Worm (Caenorhabditis elegans) whole organism, L4 larva: ENCODE results near the gene F15A4.10.

Experiments
- F10B5.3 ChIP-seq: sonication (generic microtip); optimal IDR thresholded peaks from 2 replicates; lab custom pipeline; 2016; ENCODE audit warnings: mild to moderate bottlenecking, missing genetic modification characterization, missing compliant biosample characterization
- T26A8.4 ChIP-seq: fragments of 200-800 bp; sonication (Bioruptor generic); IDR thresholded peaks from 2 replicates; pipeline ENCODE4 v1.3.6; 2022; ENCODE audit warnings: missing genetic modification characterization, missing compliant biosample characterization
- Y105C5A.15 ChIP-seq: fragments of 200-800 bp; sonication (Bioruptor generic); IDR thresholded peaks from 2 replicates; pipeline ENCODE4 v1.3.6; 2022; ENCODE audit warnings: missing genetic modification characterization, missing compliant biosample characterization
- Y48G9A.11 ChIP-seq: fragments of 200-800 bp; sonication (Bioruptor generic); IDR thresholded peaks from 2 replicates; pipeline ENCODE4 v1.3.6; 2022; ENCODE audit warnings: missing genetic modification reagents, missing genetic modification characterization, missing compliant biosample characterization
- Y75B8A.6 ChIP-seq: fragments of 200-800 bp; sonication (Bioruptor generic); IDR thresholded peaks from 2 replicates; pipeline ENCODE4 v1.3.6; 2022; ENCODE audit warnings: missing genetic modification reagents, missing genetic modification characterization, missing compliant biosample characterization
- aly-2 ChIP-seq: sonication (generic microtip); optimal IDR thresholded peaks from 2 replicates; lab custom pipeline; 2018; ENCODE audit warnings: missing biosample characterization, missing genetic modification characterization
- attf-4 ChIP-seq: sonication (generic microtip); optimal IDR thresholded peaks from 3 replicates; lab custom pipeline; 2017; ENCODE audit warnings: missing biosample characterization, missing genetic modification characterization
- ceh-20 ChIP-seq: fragments of 200-800 bp; sonication (Bioruptor generic); IDR thresholded peaks from 2 replicates; pipeline ENCODE4 v1.3.6; 2022; ENCODE audit warnings: missing genetic modification reagents, missing genetic modification characterization, missing compliant biosample characterization
- ceh-28 ChIP-seq: fragments of 150-350 bp; optimal IDR thresholded peaks from 2 replicates; lab custom pipeline; 2014; ENCODE audit warnings: missing biosample characterization, missing genetic modification reagents, missing genetic modification characterization
- ctbp-1 ChIP-seq: fragments of 200-800 bp; sonication (Bioruptor generic); IDR thresholded peaks from 2 replicates; pipeline ENCODE4 v1.3.6; 2022; ENCODE audit warnings: missing genetic modification reagents, missing genetic modification characterization, missing compliant biosample characterization
- daf-16 ChIP-seq, 3 experiments: sonication (generic microtip); optimal IDR thresholded peaks; 2 replicates each; lab custom pipeline; 2016 to 2017; ENCODE audit warnings: missing genetic modification characterization in 3 of 3, missing genetic modification reagents in 3 of 3, mild to moderate bottlenecking in 2 of 3, missing compliant biosample characterization in 2 of 3, missing biosample characterization in 1 of 3, moderate library complexity in 1 of 3
- dmd-8 ChIP-seq: fragments of 200-800 bp; sonication (Bioruptor generic); IDR thresholded peaks from 2 replicates; pipeline ENCODE4 v1.3.6; 2022; ENCODE audit warnings: missing genetic modification characterization, missing compliant biosample characterization
- dpl-1 ChIP-seq: fragments of 150-350 bp; optimal IDR thresholded peaks from 2 replicates; lab custom pipeline; 2014; ENCODE audit warnings: missing biosample characterization, missing genetic modification reagents, missing genetic modification characterization
- egl-27 ChIP-seq: sonication (generic microtip); optimal IDR thresholded peaks from 3 replicates; lab custom pipeline; 2017; ENCODE audit warnings: missing biosample characterization, missing genetic modification reagents, missing genetic modification characterization
- egl-43 ChIP-seq: fragments of 200-800 bp; sonication (Bioruptor generic); IDR thresholded peaks from 2 replicates; pipeline ENCODE4 v1.3.6; 2022; ENCODE audit warnings: missing genetic modification reagents, missing genetic modification characterization, missing compliant biosample characterization
- hif-1 ChIP-seq, 2 experiments: sonication (generic microtip); optimal IDR thresholded peaks; 2 replicates each; lab custom pipeline; 2016 to 2017; ENCODE audit warnings: missing compliant biosample characterization in 2 of 2, missing genetic modification characterization in 2 of 2, missing genetic modification reagents in 2 of 2, missing genotype in 2 of 2, mild to moderate bottlenecking in 1 of 2
- jun-1 ChIP-seq: fragments of 150-350 bp; optimal IDR thresholded peaks from 2 replicates; lab custom pipeline; 2014; ENCODE audit warnings: missing biosample characterization, missing genetic modification reagents, missing genetic modification characterization
- lim-7 ChIP-seq: fragments of 200-800 bp; sonication (Bioruptor generic); IDR thresholded peaks from 2 replicates; pipeline ENCODE4 v1.3.6; 2022; ENCODE audit warnings: missing genetic modification characterization, missing compliant biosample characterization
- lin-38 ChIP-seq: fragments of 200-800 bp; sonication (Bioruptor generic); IDR thresholded peaks from 2 replicates; pipeline ENCODE4 v1.3.6; 2022; ENCODE audit warnings: missing genetic modification reagents, missing genetic modification characterization, missing compliant biosample characterization
- mdl-1 ChIP-seq, 2 experiments: fragments of 150-350 bp in 1 of 2; sonication (generic microtip) in 1 of 2; optimal IDR thresholded peaks; 2 replicates each; lab custom pipeline; 2014 to 2017; ENCODE audit warnings: missing biosample characterization in 2 of 2, missing genetic modification characterization in 2 of 2
- mep-1 ChIP-seq: fragments of 150-350 bp; sonication (generic microtip); optimal IDR thresholded peaks from 3 replicates; lab custom pipeline; 2014; ENCODE audit warnings: missing biosample characterization, missing genetic modification characterization
- mxl-3 ChIP-seq: fragments of 200-800 bp; sonication (Bioruptor generic); optimal IDR thresholded peaks from 2 replicates; lab custom pipeline; 2018; ENCODE audit warnings: mild to moderate bottlenecking, missing genetic modification characterization, missing compliant biosample characterization
- nhr-10 ChIP-seq: fragments of 150-350 bp; optimal IDR thresholded peaks from 2 replicates; lab custom pipeline; 2014; ENCODE audit warnings: missing biosample characterization, missing genetic modification characterization
- nhr-102 ChIP-seq: sonication (generic microtip); optimal IDR thresholded peaks from 2 replicates; lab custom pipeline; 2016; ENCODE audit warnings: mild to moderate bottlenecking, missing genetic modification characterization, moderate library complexity, missing compliant biosample characterization
- nhr-25 ChIP-seq: sonication (generic microtip); optimal IDR thresholded peaks from 2 replicates; lab custom pipeline; 2017; ENCODE audit warnings: missing genetic modification characterization, mild to moderate bottlenecking, missing compliant biosample characterization, antibody characterized with exemption, moderate library complexity, borderline replicate concordance; ENCODE audit not compliant: insufficient read depth
- nhr-28 ChIP-seq: fragments of 150-350 bp; optimal IDR thresholded peaks from 2 replicates; lab custom pipeline; 2014; ENCODE audit warnings: missing biosample characterization, missing genetic modification characterization
- nhr-41 ChIP-seq: fragments of 200-800 bp; sonication (Bioruptor generic); IDR thresholded peaks from 2 replicates; pipeline ENCODE4 v1.3.6; 2022; ENCODE audit warnings: missing genetic modification reagents, missing genetic modification characterization, missing compliant biosample characterization
- nhr-48 ChIP-seq: sonication (generic microtip); optimal IDR thresholded peaks from 2 replicates; lab custom pipeline; 2016; ENCODE audit warnings: mild to moderate bottlenecking, missing genetic modification characterization, missing compliant biosample characterization
- nhr-77 ChIP-seq: fragments of 150-350 bp; optimal IDR thresholded peaks from 2 replicates; lab custom pipeline; 2014; ENCODE audit warnings: missing biosample characterization, missing genetic modification characterization
- pha-4 ChIP-seq, 2 experiments: fragments of 150-350 bp in 1 of 2; fragments of 200-800 bp in 1 of 2; sonication (Bioruptor generic) in 1 of 2; IDR thresholded peaks in 1 of 2; optimal IDR thresholded peaks in 1 of 2; 2 replicates each; pipeline versions ENCODE4 v1.3.6 to Lab custom; 2014 to 2022; ENCODE audit warnings: missing genetic modification characterization in 2 of 2, missing genetic modification reagents in 2 of 2, missing biosample characterization in 1 of 2, missing compliant biosample characterization in 1 of 2
- set-16 ChIP-seq: fragments of 200-800 bp; sonication (Bioruptor generic); IDR thresholded peaks from 2 replicates; pipeline ENCODE4 v1.3.6; 2022; ENCODE audit warnings: missing genetic modification reagents, missing genetic modification characterization, missing compliant biosample characterization
- skn-1 ChIP-seq: fragments of 150-350 bp; optimal IDR thresholded peaks from 2 replicates; lab custom pipeline; 2014; ENCODE audit warnings: missing biosample characterization, missing genetic modification characterization
- zfp-3 ChIP-seq: fragments of 200-800 bp; sonication (Bioruptor generic); conservative IDR thresholded peaks from 2 replicates; pipeline ENCODE4 v1.3.6; 2022; ENCODE audit warnings: missing genetic modification reagents, missing genetic modification characterization, missing compliant biosample characterization
- zip-11 ChIP-seq: fragments of 200-800 bp; sonication (Bioruptor generic); IDR thresholded peaks from 2 replicates; pipeline ENCODE4 v1.3.6; 2022; ENCODE audit warnings: missing genetic modification characterization, missing compliant biosample characterization
- ztf-7 ChIP-seq: fragments of 150-350 bp; optimal IDR thresholded peaks from 2 replicates; lab custom pipeline; 2014; ENCODE audit warnings: missing biosample characterization, missing genetic modification characterization

F15A4.10 gene

ce11 chrII:12494556-12495131 lies 9.7 kb upstream of the F15A4.10 start, which contains the start of gene col-85 (continued):
- TF ChIP-seq lin-38 (GFP tag; lab: Robert Waterston, UW) (peak; percentile 90), dmd-8 (GFP tag; lab: Robert Waterston, UW) (peak; percentile 95), nhr-28 (tag; lab: Kevin White, UChicago) (peak; percentile 48), Y75B8A.6 (GFP tag; lab: Robert Waterston, UW) (peak; percentile 73; the same call in 1 of the 2 replicates), T26A8.4 (GFP tag; lab: Robert Waterston, UW) (peak; percentile 92), mdl-1 (tag; optimal IDR thresholded peaks at IDR 0.05; lab: Kevin White, UChicago) (peak in 1 of 2 experiments; percentile 59), nhr-77 (tag; lab: Kevin White, UChicago) (peak; percentile 60), nhr-25 (tag; lab: Kevin White, UChicago) (no peak), ceh-28 (no peak), hif-1 (tag; optimal IDR thresholded peaks at IDR 0.05; lab: Kevin White, UChicago) (peak; percentile 5 to 68), nhr-41 (GFP tag; lab: Robert Waterston, UW) (peak; percentile 94), Y105C5A.15 (peak; percentile 90; the same call in 1 of the 2 replicates), daf-16 (GFP tag; optimal IDR thresholded peaks at IDR 0.05; lab: Kevin White, UChicago) (peak; percentile 14 to 86), daf-16 (tag; optimal IDR thresholded peaks at IDR 0.05; lab: Kevin White, UChicago) (peak; percentile 57), mxl-3 (GFP tag; lab: Kevin White, UChicago) (peak; percentile 42), egl-27 (no peak), skn-1 (tag; lab: Kevin White, UChicago) (no peak), egl-43 (peak; percentile 98), ztf-7 (tag; lab: Kevin White, UChicago) (peak; percentile 71), ceh-20 (GFP tag; lab: Robert Waterston, UW) (peak; percentile 78), jun-1 (tag; lab: Kevin White, UChicago) (no peak), Y48G9A.11 (peak; percentile 87), nhr-10 (tag; lab: Kevin White, UChicago) (no peak), mep-1 (tag; lab: Kevin White, UChicago) (no peak)
- TF ChIP-seq, all 104 proteins: peak for 71

- peak; percentile 98 for TF ChIP-seq set-16 (GFP tag; lab: Robert Waterston, UW)
- 0 out of 2 replicates have a peak, but pooled peaks have one; percentile 49 for TF ChIP-seq pha-4 (GFP tag; IDR thresholded peaks at IDR 0.05; lab: Robert Waterston, UW)
- TF ChIP-seq pha-4 (tag; optimal IDR thresholded peaks at IDR 0.05; lab: Kevin White, UChicago), result no peak
- no peak for TF ChIP-seq nhr-28 (tag; lab: Kevin White, UChicago)
Measured at ce11 chrII:12494067-12494477, 9.1 kb upstream of the F15A4.10 start.

- TF ChIP-seq ctbp-1 (GFP tag; lab: Robert Waterston, UW) (no peak), lim-7 (GFP tag; lab: Robert Waterston, UW) (no peak), nhr-48 (tag; lab: Kevin White, UChicago) (no peak), nhr-77 (tag; lab: Kevin White, UChicago) (no peak), hif-1 (tag; optimal IDR thresholded peaks at IDR 0.05; lab: Kevin White, UChicago) (no peak), jun-1 (tag; lab: Kevin White, UChicago) (no peak), dpl-1 (GFP tag; lab: Kevin White, UChicago) (no peak), zip-11 (GFP tag; lab: Robert Waterston, UW) (no peak), zfp-3 (GFP tag; lab: Robert Waterston, UW) (no peak), nhr-102 (tag; lab: Kevin White, UChicago) (no peak), Y48G9A.11 (no peak), F10B5.3 (no peak), attf-4 (tag; lab: Kevin White, UChicago) (no peak), aly-2 (no peak)
Measured at ce11 chrII:12491936-12492335, 7.0 kb upstream of the F15A4.10 start, which contains the start of gene srz-6. srz-6 (plus strand) TSS chrII:12492236.
